Fruit fly (Drosophila melanogaster) whole organism, embryonic: ENCODE results near the gene EMC5.

Experiments used
- Abd-B ChIP-seq: fragments of 200-800 bp; sonication (Bioruptor generic); optimal IDR thresholded peaks from 2 replicates; lab custom pipeline; 2018; ENCODE audit warnings: missing biosample characterization, mild to moderate bottlenecking, missing genetic modification characterization, moderate library complexity
- Blimp-1 ChIP-seq: fragments of 200-800 bp; sonication (Bioruptor generic); optimal IDR thresholded peaks from 3 replicates; lab custom pipeline; 2018; ENCODE audit warnings: missing biosample characterization, missing genetic modification characterization, mild to moderate bottlenecking, moderate library complexity, missing genetic modification reagents
- CG10959 ChIP-seq: fragments of 200-800 bp; sonication (Bioruptor generic); IDR thresholded peaks from 2 replicates; pipeline ENCODE4 v1.3.6; 2022; ENCODE audit warnings: missing biosample characterization, missing genetic modification characterization
- CG11093 ChIP-seq: fragments of 200-800 bp; sonication (Bioruptor generic); IDR thresholded peaks from 3 replicates; pipeline ENCODE4 v1.3.6; 2022; ENCODE audit warnings: missing biosample characterization, missing genetic modification characterization
- CG11695 ChIP-seq: fragments of 200-800 bp; sonication (Bioruptor generic); IDR thresholded peaks from 3 replicates; pipeline ENCODE4 v1.3.6; 2022; ENCODE audit warnings: missing biosample characterization, missing genetic modification characterization
- CG13624 ChIP-seq: fragments of 200-800 bp; sonication (Bioruptor generic); optimal IDR thresholded peaks from 2 replicates; lab custom pipeline; 2016; ENCODE audit warnings: missing biosample characterization, missing genetic modification characterization
- CG14014 ChIP-seq: fragments of 200-800 bp; sonication (Bioruptor generic); IDR thresholded peaks from 2 replicates; pipeline ENCODE4 v1.3.6; 2022; ENCODE audit warnings: missing biosample characterization, missing genetic modification characterization
- CG14860 ChIP-seq: fragments of 200-800 bp; sonication (Bioruptor generic); IDR thresholded peaks from 3 replicates; pipeline ENCODE4 v1.3.6; 2022; ENCODE audit warnings: missing biosample characterization, missing genetic modification characterization; ENCODE audit not compliant: partially characterized antibody
- CG16815 ChIP-seq: fragments of 200-800 bp; sonication (Bioruptor generic); optimal IDR thresholded peaks from 3 replicates; lab custom pipeline; 2017; ENCODE audit warnings: missing biosample characterization, mild to moderate bottlenecking, missing genetic modification characterization
- CG17359 ChIP-seq: fragments of 200-800 bp; sonication (Bioruptor generic); optimal IDR thresholded peaks from 3 replicates; lab custom pipeline; 2018; ENCODE audit warnings: missing biosample characterization, mild to moderate bottlenecking, missing genetic modification characterization, moderate library complexity
- CG17802 ChIP-seq: fragments of 200-800 bp; sonication (Bioruptor generic); optimal IDR thresholded peaks from 2 replicates; lab custom pipeline; 2018; ENCODE audit warnings: missing biosample characterization, mild to moderate bottlenecking, missing genetic modification characterization, moderate library complexity
- CG17912 ChIP-seq: fragments of 200-800 bp; sonication (Bioruptor generic); optimal IDR thresholded peaks from 2 replicates; lab custom pipeline; 2018; ENCODE audit warnings: missing biosample characterization, mild to moderate bottlenecking, missing genetic modification characterization
- CG18619 ChIP-seq: fragments of 200-800 bp; sonication (Bioruptor generic); optimal IDR thresholded peaks from 3 replicates; lab custom pipeline; 2017; ENCODE audit warnings: missing biosample characterization, mild to moderate bottlenecking, missing genetic modification characterization
- CG18764 ChIP-seq: fragments of 200-800 bp; sonication (Bioruptor generic); optimal IDR thresholded peaks from 3 replicates; lab custom pipeline; 2016; ENCODE audit warnings: missing biosample characterization, missing genetic modification characterization
- CG3995 ChIP-seq: fragments of 200-800 bp; sonication (Bioruptor generic); optimal IDR thresholded peaks from 3 replicates; lab custom pipeline; 2016; ENCODE audit warnings: missing biosample characterization, missing genetic modification characterization
- CG4328 ChIP-seq: fragments of 200-800 bp; sonication (Bioruptor generic); optimal IDR thresholded peaks from 3 replicates; lab custom pipeline; 2017; ENCODE audit warnings: missing biosample characterization, missing genetic modification reagents, missing genetic modification characterization
- CG4707 ChIP-seq: fragments of 200-800 bp; sonication (Bioruptor generic); optimal IDR thresholded peaks from 2 replicates; lab custom pipeline; 2018; ENCODE audit warnings: missing biosample characterization, mild to moderate bottlenecking, missing genetic modification characterization, moderate library complexity
- Dfd ChIP-seq, 2 experiments: fragments of >200 bp; optimal IDR thresholded peaks; 2 replicates each; lab custom pipeline; 2017; ENCODE audit warnings: missing biosample characterization in 2 of 2, missing genetic modification characterization in 2 of 2
- Fer3 ChIP-seq: fragments of 200-800 bp; sonication (Bioruptor generic); optimal IDR thresholded peaks from 2 replicates; lab custom pipeline; 2018; ENCODE audit warnings: missing biosample characterization, mild to moderate bottlenecking, missing genetic modification characterization, moderate library complexity
- H15 ChIP-seq: fragments of 200-800 bp; sonication (Bioruptor generic); IDR thresholded peaks from 3 replicates; pipeline ENCODE4 v1.3.6; 2022; ENCODE audit warnings: missing biosample characterization, missing genetic modification characterization
- HLH4C ChIP-seq: fragments of 200-800 bp; sonication (Bioruptor generic); IDR thresholded peaks from 3 replicates; pipeline ENCODE4 v1.3.6; 2022; ENCODE audit warnings: missing biosample characterization, missing genetic modification characterization; ENCODE audit not compliant: partially characterized antibody
- Hey ChIP-seq: fragments of 200-800 bp; sonication (Bioruptor generic); optimal IDR thresholded peaks from 3 replicates; lab custom pipeline; 2018; ENCODE audit warnings: missing biosample characterization, mild to moderate bottlenecking, missing genetic modification characterization
- Myb ChIP-seq: fragments of 200-800 bp; sonication (Bioruptor generic); optimal IDR thresholded peaks from 2 replicates; lab custom pipeline; 2016; ENCODE audit warnings: missing biosample characterization, missing genetic modification characterization
- Nf-YA ChIP-seq: fragments of 200-800 bp; sonication (Bioruptor generic); IDR thresholded peaks from 2 replicates; pipeline ENCODE4 v1.3.6; 2022; ENCODE audit warnings: missing biosample characterization, missing genetic modification characterization
- Nf-YB ChIP-seq: fragments of 200-800 bp; sonication (Bioruptor generic); optimal IDR thresholded peaks from 3 replicates; lab custom pipeline; 2019; ENCODE audit warnings: missing biosample characterization, mild to moderate bottlenecking, missing genetic modification characterization, moderate library complexity
- Tbp ChIP-seq: fragments of >200 bp; optimal IDR thresholded peaks from 2 replicates; lab custom pipeline; 2018; ENCODE audit warnings: missing biosample characterization, missing genetic modification characterization
- Usf ChIP-seq: fragments of 200-800 bp; sonication (Bioruptor generic); optimal IDR thresholded peaks from 2 replicates; lab custom pipeline; 2017; ENCODE audit warnings: missing genotype, missing biosample characterization, missing genetic modification characterization
- amos ChIP-seq: fragments of 200-800 bp; sonication (Bioruptor generic); IDR thresholded peaks from 2 replicates; pipeline ENCODE4 v1.3.6; 2022; ENCODE audit warnings: missing biosample characterization, missing genetic modification characterization; ENCODE audit not compliant: partially characterized antibody
- chif ChIP-seq, 2 experiments: fragments of 200-800 bp; sonication (Bioruptor generic); optimal IDR thresholded peaks; 3 replicates each; lab custom pipeline; 2016; ENCODE audit warnings: missing biosample characterization in 2 of 2, missing genetic modification characterization in 2 of 2
- chinmo ChIP-seq: fragments of 200-800 bp; sonication (Bioruptor generic); IDR thresholded peaks from 4 replicates; pipeline ENCODE4 v1.3.6; 2022; ENCODE audit warnings: missing biosample characterization, missing genetic modification characterization; ENCODE audit not compliant: partially characterized antibody
- chn ChIP-seq: fragments of 200-800 bp; sonication (Bioruptor generic); optimal IDR thresholded peaks from 2 replicates; lab custom pipeline; 2016; ENCODE audit warnings: missing biosample characterization, missing genetic modification characterization
- croc ChIP-seq: fragments of 200-800 bp; sonication (Bioruptor generic); conservative IDR thresholded peaks from 3 replicates; pipeline ENCODE4 v1.3.6; 2022; ENCODE audit warnings: missing biosample characterization, missing genetic modification characterization
- cwo ChIP-seq: fragments of 200-800 bp; sonication (Bioruptor generic); optimal IDR thresholded peaks from 3 replicates; lab custom pipeline; 2017; ENCODE audit warnings: missing biosample characterization, missing genetic modification characterization, mild to moderate bottlenecking, moderate library complexity, missing genetic modification reagents
- esg ChIP-seq: fragments of 200-800 bp; sonication (Bioruptor generic); conservative IDR thresholded peaks from 2 replicates; pipeline ENCODE4 v1.3.6; 2022; ENCODE audit warnings: missing biosample characterization, missing genetic modification characterization
- eve ChIP-seq, 2 experiments: fragments of >200 bp; optimal IDR thresholded peaks; 2 replicates each; lab custom pipeline; 2017; ENCODE audit warnings: missing biosample characterization in 2 of 2, missing genetic modification characterization in 2 of 2
- gce ChIP-seq: fragments of 200-800 bp; sonication (Bioruptor generic); IDR thresholded peaks from 3 replicates; pipeline ENCODE4 v1.3.6; 2022; ENCODE audit warnings: missing biosample characterization, missing genetic modification characterization
- gcm2 ChIP-seq: fragments of 200-800 bp; sonication (Bioruptor generic); optimal IDR thresholded peaks from 2 replicates; lab custom pipeline; 2016; ENCODE audit warnings: missing biosample characterization, missing genetic modification characterization
- gfzf ChIP-seq: fragments of 200-800 bp; sonication (Bioruptor generic); optimal IDR thresholded peaks from 2 replicates; lab custom pipeline; 2016; ENCODE audit warnings: missing biosample characterization, mild to moderate bottlenecking, missing genetic modification characterization, moderate library complexity
- grau ChIP-seq: fragments of 200-800 bp; optimal IDR thresholded peaks from 3 replicates; lab custom pipeline; 2019; ENCODE audit warnings: missing biosample characterization, mild to moderate bottlenecking, missing genetic modification characterization, moderate library complexity
- her ChIP-seq: fragments of 200-800 bp; sonication (Bioruptor generic); optimal IDR thresholded peaks from 2 replicates; lab custom pipeline; 2016; ENCODE audit warnings: missing biosample characterization, missing genetic modification characterization
- insv ChIP-seq, 2 experiments: fragments of 200-800 bp; sonication (Bioruptor generic); optimal IDR thresholded peaks; 3 replicates each; lab custom pipeline; 2016 to 2018; ENCODE audit warnings: missing biosample characterization in 2 of 2, missing genetic modification characterization in 2 of 2
- kah ChIP-seq: fragments of 200-800 bp; sonication (Bioruptor generic); optimal IDR thresholded peaks from 2 replicates; lab custom pipeline; 2018; ENCODE audit warnings: missing biosample characterization, mild to moderate bottlenecking, missing genetic modification characterization
- lab ChIP-seq: fragments of 200-800 bp; sonication (Bioruptor generic); optimal IDR thresholded peaks from 3 replicates; lab custom pipeline; 2017; ENCODE audit warnings: missing biosample characterization, missing genetic modification characterization, mild to moderate bottlenecking, moderate library complexity, missing genetic modification reagents
- nerfin-1 ChIP-seq: fragments of 200-800 bp; sonication (Bioruptor generic); optimal IDR thresholded peaks from 3 replicates; lab custom pipeline; 2019; ENCODE audit warnings: missing biosample characterization, mild to moderate bottlenecking, missing genetic modification characterization, moderate library complexity
- oc ChIP-seq: fragments of 200-800 bp; sonication (Bioruptor generic); optimal IDR thresholded peaks from 2 replicates; lab custom pipeline; 2018; ENCODE audit warnings: missing biosample characterization, mild to moderate bottlenecking, missing genetic modification characterization, moderate library complexity
- pfk ChIP-seq: fragments of 200-800 bp; sonication (Bioruptor generic); optimal IDR thresholded peaks from 2 replicates; lab custom pipeline; 2018; ENCODE audit warnings: missing biosample characterization, mild to moderate bottlenecking, missing genetic modification characterization, moderate library complexity
- psq ChIP-seq: fragments of 200-800 bp; sonication (Bioruptor generic); optimal IDR thresholded peaks from 2 replicates; lab custom pipeline; 2017; ENCODE audit warnings: missing biosample characterization, missing genetic modification characterization
- sd ChIP-seq: fragments of 200-800 bp; sonication (Bioruptor generic); optimal IDR thresholded peaks from 3 replicates; lab custom pipeline; 2018; ENCODE audit warnings: missing biosample characterization, mild to moderate bottlenecking, missing genetic modification characterization, moderate library complexity
- zfh2 ChIP-seq: fragments of 200-800 bp; sonication (Bioruptor generic); optimal IDR thresholded peaks from 2 replicates; lab custom pipeline; 2016; ENCODE audit warnings: missing biosample characterization, missing genetic modification characterization

Gene EMC5

dm6 chr2L:18974063-18974779 lies 13.3 kb upstream of the EMC5 start, which contains the start of the genes L2HGDH and CG10431 (continued):
- TF ChIP-seq sd (tag; lab: Kevin White, UChicago) = peak; percentile 62
- TF ChIP-seq CG11093 (GFP tag; lab: Robert Waterston, UW) = no peak
- TF ChIP-seq CG13624 (GFP tag; lab: Kevin White, UChicago) = no peak
- peak; percentile 45 for TF ChIP-seq nerfin-1
- TF ChIP-seq CG4328 (GFP tag; lab: Kevin White, UChicago) = peak; percentile 56
- TF ChIP-seq chinmo (GFP tag; lab: Robert Waterston, UW) = no peak
- no peak for TF ChIP-seq CG17912 (GFP tag; lab: Kevin White, UChicago)
- peak; percentile 46 for TF ChIP-seq Hey (tag; lab: Kevin White, UChicago)
- TF ChIP-seq Tbp = no peak
- no peak for TF ChIP-seq CG10959 (GFP tag; lab: Robert Waterston, UW)
- TF ChIP-seq CG16815 (GFP tag; lab: Kevin White, UChicago) = no peak
- peak; percentile 37; the same call in 1 of the 2 replicates for TF ChIP-seq amos (GFP tag; lab: Robert Waterston, UW)
- no peak for TF ChIP-seq CG4707
- peak; percentile 32 for TF ChIP-seq Blimp-1
- peak; percentile 70 for TF ChIP-seq gfzf
- peak; percentile 67 for TF ChIP-seq Abd-B (GFP tag; lab: Kevin White, UChicago)
- TF ChIP-seq CG18619 (GFP tag; lab: Kevin White, UChicago) = peak; percentile 10
- no peak for TF ChIP-seq CG11695 (GFP tag; lab: Robert Waterston, UW)
- no peak for TF ChIP-seq CG17802 (tag; lab: Kevin White, UChicago)
- TF ChIP-seq gcm2 = no peak
- TF ChIP-seq Dfd (GFP tag; optimal IDR thresholded peaks at IDR 0.05; lab: Kevin White, UChicago) = no peak
- TF ChIP-seq kah (GFP tag; lab: Kevin White, UChicago) = peak; percentile 11
- TF ChIP-seq croc (GFP tag; lab: Robert Waterston, UW) = no peak
- peak; percentile 67 for TF ChIP-seq grau (tag; lab: Kevin White, UChicago)
- TF ChIP-seq pfk (GFP tag; lab: Kevin White, UChicago) = peak; percentile 52
- TF ChIP-seq CG14014 (GFP tag; lab: Robert Waterston, UW) = no peak; the same call in 1 of the 2 replicates
- no peak for TF ChIP-seq CG14860 (GFP tag; lab: Robert Waterston, UW)
- no peak for TF ChIP-seq her (GFP tag; lab: Kevin White, UChicago)
- peak; percentile 37 for TF ChIP-seq Nf-YB
- no peak for TF ChIP-seq CG18764 (GFP tag; lab: Kevin White, UChicago)
- TF ChIP-seq Myb (GFP tag; lab: Kevin White, UChicago) = peak; percentile 11
- peak in 1 of 2 experiments; percentile 63 for TF ChIP-seq insv (GFP tag; optimal IDR thresholded peaks at IDR 0.05; lab: Kevin White, UChicago)
- no peak for TF ChIP-seq HLH4C (GFP tag; lab: Robert Waterston, UW)
- peak; percentile 10 for TF ChIP-seq chn (GFP tag; lab: Kevin White, UChicago)
- TF ChIP-seq Usf = no peak
- peak in 1 of 2 experiments; percentile 31 for TF ChIP-seq chif (GFP tag; optimal IDR thresholded peaks at IDR 0.05; lab: Kevin White, UChicago)
- TF ChIP-seq esg (GFP tag; lab: Robert Waterston, UW) = 0 out of 2 replicates have a peak, but pooled peaks have one; percentile 30
- TF ChIP-seq zfh2 (GFP tag; lab: Kevin White, UChicago) = no peak
- peak; percentile 60 for TF ChIP-seq oc (tag; lab: Kevin White, UChicago)
- no peak for TF ChIP-seq psq
- peak; percentile 11 for TF ChIP-seq Fer3 (tag; lab: Kevin White, UChicago)
- no peak for TF ChIP-seq Nf-YA (GFP tag; lab: Robert Waterston, UW)
- peak; percentile 78 for TF ChIP-seq cwo (GFP tag; lab: Kevin White, UChicago)
- TF ChIP-seq eve (GFP tag; optimal IDR thresholded peaks at IDR 0.05; lab: Kevin White, UChicago) = no peak
- peak; percentile 56 for TF ChIP-seq CG3995 (GFP tag; lab: Kevin White, UChicago)
- no peak for TF ChIP-seq H15 (GFP tag; lab: Robert Waterston, UW)
- TF ChIP-seq gce = no peak
- peak; percentile 54 for TF ChIP-seq CG17359 (tag; lab: Kevin White, UChicago)
- peak; percentile 85 for TF ChIP-seq lab
